Worm (Caenorhabditis elegans) whole organism, L3 larva: ENCODE data around the gene hlh-34.

ENCODE experiments used
- R02D3.7 ChIP-seq: fragments of 150-350 bp; optimal IDR thresholded peaks from 2 replicates; lab custom pipeline; 2014; ENCODE audit warnings: missing biosample characterization, missing genetic modification characterization
- ZK546.5 ChIP-seq: sonication (generic microtip); optimal IDR thresholded peaks from 2 replicates; lab custom pipeline; 2017; ENCODE audit warnings: missing biosample characterization, missing genetic modification characterization
- aly-2 ChIP-seq: fragments of 150-350 bp; optimal IDR thresholded peaks from 2 replicates; lab custom pipeline; 2014; ENCODE audit warnings: missing biosample characterization, missing genetic modification characterization
- ama-1 ChIP-seq: fragments of 150-350 bp; optimal IDR thresholded peaks from 2 replicates; lab custom pipeline; 2018
- ceh-16 ChIP-seq: sonication (generic microtip); optimal IDR thresholded peaks from 2 replicates; lab custom pipeline; 2017; ENCODE audit warnings: missing biosample characterization, missing genetic modification characterization
- ceh-28 ChIP-seq: fragments of 150-350 bp; optimal IDR thresholded peaks from 2 replicates; lab custom pipeline; 2014; ENCODE audit warnings: missing biosample characterization, missing genetic modification reagents, missing genetic modification characterization
- ceh-82 ChIP-seq: fragments of 150-350 bp; optimal IDR thresholded peaks from 2 replicates; lab custom pipeline; 2014; ENCODE audit warnings: missing biosample characterization, missing genetic modification characterization
- ceh-9 ChIP-seq: sonication (generic microtip); optimal IDR thresholded peaks from 2 replicates; lab custom pipeline; 2018; ENCODE audit warnings: missing biosample characterization, missing genetic modification characterization
- daf-12 ChIP-seq: fragments of 150-350 bp; optimal IDR thresholded peaks from 2 replicates; lab custom pipeline; 2014; ENCODE audit warnings: missing biosample characterization, missing genetic modification reagents, missing genetic modification characterization
- egl-5 ChIP-seq: fragments of 150-350 bp; optimal IDR thresholded peaks from 2 replicates; lab custom pipeline; 2017; ENCODE audit warnings: missing biosample characterization, missing genetic modification reagents, missing genetic modification characterization, inconsistent platforms
- elt-1 ChIP-seq: fragments of 150-350 bp; optimal IDR thresholded peaks from 2 replicates; lab custom pipeline; 2014; ENCODE audit warnings: missing biosample characterization, missing genetic modification characterization
- elt-2 ChIP-seq: sonication (generic microtip); optimal IDR thresholded peaks from 2 replicates; lab custom pipeline; 2016; ENCODE audit warnings: missing genetic modification reagents, mild to moderate bottlenecking, missing genetic modification characterization, missing compliant biosample characterization
- elt-3 ChIP-seq, 3 experiments: fragments of 150-350 bp in 1 of 3; sonication (generic microtip) in 2 of 3; optimal IDR thresholded peaks; 2 replicates in 2 of 3; 4 replicates in 1 of 3; lab custom pipeline; 2014 to 2017; ENCODE audit warnings: missing biosample characterization in 3 of 3, missing genetic modification characterization in 3 of 3
- eor-1 ChIP-seq, 2 experiments: fragments of 150-350 bp; optimal IDR thresholded peaks; 2 replicates each; lab custom pipeline; 2014 to 2018; ENCODE audit warnings: missing biosample characterization in 2 of 2, missing genetic modification characterization in 2 of 2
- fkh-10 ChIP-seq: sonication (generic microtip); optimal IDR thresholded peaks from 2 replicates; lab custom pipeline; 2017; ENCODE audit warnings: missing biosample characterization, missing genetic modification reagents, missing genetic modification characterization
- fos-1 ChIP-seq: fragments of 150-350 bp; optimal IDR thresholded peaks from 2 replicates; lab custom pipeline; 2014; ENCODE audit warnings: missing biosample characterization, missing genetic modification characterization
- jun-1 ChIP-seq: fragments of 150-350 bp; optimal IDR thresholded peaks from 2 replicates; lab custom pipeline; 2014; ENCODE audit warnings: missing biosample characterization, missing genetic modification reagents, missing genetic modification characterization
- lin-15B ChIP-seq: fragments of 150-350 bp; optimal IDR thresholded peaks from 2 replicates; lab custom pipeline; 2014; ENCODE audit warnings: missing biosample characterization, missing genetic modification characterization
- lin-39 ChIP-seq: fragments of 150-350 bp; optimal IDR thresholded peaks from 2 replicates; lab custom pipeline; 2018; ENCODE audit warnings: missing biosample characterization, missing genetic modification reagents, missing genetic modification characterization
- lsy-12 ChIP-seq: sonication (generic microtip); optimal IDR thresholded peaks from 2 replicates; lab custom pipeline; 2016; ENCODE audit warnings: mild to moderate bottlenecking, missing genetic modification characterization, missing compliant biosample characterization
- mdl-1 ChIP-seq: fragments of 150-350 bp; optimal IDR thresholded peaks from 2 replicates; lab custom pipeline; 2014; ENCODE audit warnings: missing biosample characterization, missing genetic modification characterization
- mml-1 ChIP-seq: fragments of 150-350 bp; sonication (generic microtip); optimal IDR thresholded peaks from 3 replicates; lab custom pipeline; 2014; ENCODE audit warnings: missing biosample characterization, missing genetic modification characterization
- nfya-1 ChIP-seq: sonication (generic microtip); optimal IDR thresholded peaks from 2 replicates; lab custom pipeline; 2017; ENCODE audit warnings: missing genetic modification characterization, mild to moderate bottlenecking, missing compliant biosample characterization, antibody characterized with exemption, moderate library complexity; ENCODE audit not compliant: insufficient read depth
- nhr-11 ChIP-seq: fragments of 150-350 bp; optimal IDR thresholded peaks from 2 replicates; lab custom pipeline; 2014; ENCODE audit warnings: missing biosample characterization, missing genetic modification characterization
- nhr-12 ChIP-seq: fragments of 150-350 bp; optimal IDR thresholded peaks from 2 replicates; lab custom pipeline; 2014; ENCODE audit warnings: missing biosample characterization, missing genetic modification characterization
- nhr-23 ChIP-seq: fragments of 150-350 bp; optimal IDR thresholded peaks from 2 replicates; lab custom pipeline; 2014; ENCODE audit warnings: missing biosample characterization, missing genetic modification reagents, missing genetic modification characterization
- nhr-237 ChIP-seq: fragments of 150-350 bp; optimal IDR thresholded peaks from 2 replicates; lab custom pipeline; 2014; ENCODE audit warnings: missing biosample characterization, missing genetic modification characterization
- nhr-25 ChIP-seq: sonication (generic microtip); optimal IDR thresholded peaks from 2 replicates; lab custom pipeline; 2017; ENCODE audit warnings: missing biosample characterization, missing genetic modification characterization
- nhr-28 ChIP-seq: fragments of 150-350 bp; optimal IDR thresholded peaks from 2 replicates; lab custom pipeline; 2014; ENCODE audit warnings: missing biosample characterization, missing genetic modification characterization
- nhr-43 ChIP-seq: sonication (generic microtip); optimal IDR thresholded peaks from 2 replicates; lab custom pipeline; 2016; ENCODE audit warnings: mild to moderate bottlenecking, missing genetic modification characterization, missing compliant biosample characterization; ENCODE audit not compliant: poor library complexity, severe bottlenecking
- nhr-77 ChIP-seq: fragments of 150-350 bp; optimal IDR thresholded peaks from 2 replicates; lab custom pipeline; 2014; ENCODE audit warnings: missing biosample characterization, missing genetic modification characterization
- pha-4 ChIP-seq: fragments of 150-350 bp; optimal IDR thresholded peaks from 2 replicates; lab custom pipeline; 2014; ENCODE audit warnings: missing biosample characterization, missing genetic modification reagents, missing genetic modification characterization
- pqm-1 ChIP-seq: fragments of 150-350 bp; optimal IDR thresholded peaks from 2 replicates; lab custom pipeline; 2017; ENCODE audit warnings: missing biosample characterization, missing genetic modification characterization, inconsistent platforms
- sea-2 ChIP-seq: fragments of 150-350 bp; sonication (generic microtip); optimal IDR thresholded peaks from 4 replicates; lab custom pipeline; 2014; ENCODE audit warnings: missing biosample characterization, missing genetic modification reagents, missing genetic modification characterization
- skn-1 ChIP-seq: fragments of 150-350 bp; optimal IDR thresholded peaks from 2 replicates; lab custom pipeline; 2014; ENCODE audit warnings: missing biosample characterization, missing genetic modification characterization
- snpc-4 ChIP-seq: fragments of 150-350 bp; optimal IDR thresholded peaks from 2 replicates; lab custom pipeline; 2014; ENCODE audit warnings: missing biosample characterization, missing genetic modification characterization
- tbx-2 ChIP-seq: sonication (generic microtip); optimal IDR thresholded peaks from 2 replicates; lab custom pipeline; 2016; ENCODE audit warnings: mild to moderate bottlenecking, missing genetic modification characterization, missing compliant biosample characterization
- unc-39 ChIP-seq: sonication (generic microtip); optimal IDR thresholded peaks from 4 replicates; lab custom pipeline; 2017; ENCODE audit warnings: missing biosample characterization, missing genetic modification characterization
- unc-62 ChIP-seq: fragments of 150-350 bp; sonication (generic microtip); optimal IDR thresholded peaks from 4 replicates; lab custom pipeline; 2014; ENCODE audit warnings: missing biosample characterization, missing genetic modification reagents, missing genetic modification characterization
- zag-1 ChIP-seq: fragments of 150-350 bp; optimal IDR thresholded peaks from 2 replicates; lab custom pipeline; 2014; ENCODE audit warnings: missing biosample characterization, missing genetic modification characterization
- ztf-11 ChIP-seq: fragments of 150-350 bp; optimal IDR thresholded peaks from 2 replicates; lab custom pipeline; 2014; ENCODE audit warnings: missing biosample characterization, missing genetic modification characterization
- ztf-4 ChIP-seq: fragments of 150-350 bp; optimal IDR thresholded peaks from 2 replicates; lab custom pipeline; 2014; ENCODE audit warnings: missing biosample characterization, missing genetic modification characterization

Gene hlh-34

DNA sequence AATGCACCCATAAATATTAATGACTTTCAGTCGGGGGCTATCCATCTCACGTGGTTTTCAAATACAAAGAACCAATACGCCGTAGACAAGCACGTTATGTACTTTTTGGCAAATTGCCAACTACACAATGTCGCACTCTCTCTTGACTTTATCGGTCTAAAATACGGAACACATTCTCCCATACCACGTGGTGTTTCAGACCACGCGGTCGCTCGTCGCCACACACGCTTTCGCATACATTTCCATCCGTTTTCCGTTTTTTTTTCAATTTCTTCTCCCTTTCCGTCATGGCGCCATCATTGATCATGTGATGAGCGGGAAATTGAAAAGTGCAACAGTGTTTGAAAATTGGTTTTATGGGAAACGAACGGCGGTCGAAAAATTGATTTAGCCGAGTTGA, 48.6 kb downstream of the hlh-34 start:
- peak; percentile 88 for TF ChIP-seq jun-1 (tag; lab: Kevin White, UChicago)
- peak; percentile 58 for TF ChIP-seq elt-1
- TF ChIP-seq nhr-23, result peak; percentile 95
- peak; percentile 10 for TF ChIP-seq R02D3.7 (tag; lab: Kevin White, UChicago)
- peak; percentile 59 for TF ChIP-seq lin-15B (tag; lab: Kevin White, UChicago)
- peak; percentile 59 for TF ChIP-seq snpc-4 (tag; lab: Kevin White, UChicago)
- TF ChIP-seq nfya-1 (tag; lab: Kevin White, UChicago), result peak; percentile 67
- peak; percentile 95 for TF ChIP-seq nhr-25 (tag; lab: Kevin White, UChicago)
- peak; percentile 45 for TF ChIP-seq ama-1 (lab: Kevin White, UChicago)
- peak; percentile 86 for TF ChIP-seq tbx-2 (tag; lab: Kevin White, UChicago)
- no peak for TF ChIP-seq nhr-11 (tag; lab: Kevin White, UChicago)
- TF ChIP-seq ceh-9 (tag; lab: Kevin White, UChicago), result no peak
- TF ChIP-seq elt-3 (tag; optimal IDR thresholded peaks at IDR 0.05; lab: Kevin White, UChicago), result peak in 1 of 3 experiments; percentile 67
- TF ChIP-seq nhr-43 (tag; lab: Kevin White, UChicago), result peak; percentile 98
- peak; percentile 75 for TF ChIP-seq pqm-1 (tag; lab: Kevin White, UChicago)
- TF ChIP-seq pha-4 (tag; lab: Kevin White, UChicago), result peak; percentile 86
- TF ChIP-seq egl-5 (tag; lab: Kevin White, UChicago), result peak; percentile 87
- TF ChIP-seq elt-2 (tag; lab: Kevin White, UChicago), result peak; percentile 96
- peak; percentile 33 for TF ChIP-seq ztf-4
- TF ChIP-seq lsy-12, result peak; percentile 89
- peak; percentile 94 for TF ChIP-seq mdl-1 (tag; lab: Kevin White, UChicago)
- no peak for TF ChIP-seq unc-39 (tag; lab: Kevin White, UChicago)
- TF ChIP-seq lin-39 (tag; lab: Kevin White, UChicago), result peak; percentile 6
- TF ChIP-seq ZK546.5, result no peak
- TF ChIP-seq daf-12 (tag; lab: Kevin White, UChicago), result no peak
- no peak for TF ChIP-seq ceh-28 (tag; lab: Kevin White, UChicago)

- no peak for TF ChIP-seq nhr-12 (tag; lab: Kevin White, UChicago)
- peak; percentile 36 for TF ChIP-seq nhr-43 (tag; lab: Kevin White, UChicago)
- peak; percentile 72 for TF ChIP-seq lin-39 (tag; lab: Kevin White, UChicago)
- peak; percentile 54 for TF ChIP-seq ama-1 (lab: Kevin White, UChicago)
- TF ChIP-seq skn-1 (tag; lab: Kevin White, UChicago), result no peak
These were observed 49.3 kb downstream of the hlh-34 start for ce11 chrV:13657841-13658338.

DNA sequence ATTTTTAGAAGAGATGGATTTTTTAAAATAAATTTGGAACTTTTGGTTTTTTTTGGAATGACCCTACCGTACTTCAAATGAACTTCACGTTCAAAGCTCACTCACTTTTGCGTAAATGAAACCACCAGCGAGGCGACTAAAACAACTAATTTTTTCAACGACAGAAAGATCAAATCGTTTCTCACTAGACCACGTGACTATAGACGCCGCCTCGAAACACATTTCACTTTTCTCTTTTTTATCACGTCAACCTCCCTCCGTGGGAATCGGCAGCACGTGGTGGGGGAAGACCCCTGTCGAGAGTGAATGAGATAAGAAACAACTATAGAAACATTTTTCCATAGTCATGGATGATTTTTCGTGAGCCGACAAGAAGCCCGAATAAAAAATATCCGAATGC, 49.9 kb downstream of the hlh-34 start:
- no peak for TF ChIP-seq R02D3.7 (tag; lab: Kevin White, UChicago)
- peak; percentile 87 for TF ChIP-seq pqm-1 (tag; lab: Kevin White, UChicago)
- TF ChIP-seq pha-4 (tag; lab: Kevin White, UChicago), result peak; percentile 68
- no peak for TF ChIP-seq nhr-11 (tag; lab: Kevin White, UChicago)
- no peak for TF ChIP-seq skn-1 (tag; lab: Kevin White, UChicago)
- peak; percentile 49 for TF ChIP-seq tbx-2 (tag; lab: Kevin White, UChicago)
- TF ChIP-seq zag-1 (tag; lab: Kevin White, UChicago), result no peak
- TF ChIP-seq nfya-1 (tag; lab: Kevin White, UChicago), result peak; percentile 73
- TF ChIP-seq snpc-4 (tag; lab: Kevin White, UChicago), result peak; percentile 48
- TF ChIP-seq nhr-28 (tag; lab: Kevin White, UChicago), result no peak
- no peak for TF ChIP-seq ceh-9 (tag; lab: Kevin White, UChicago)
- TF ChIP-seq nhr-237 (tag; lab: Kevin White, UChicago), result no peak
- TF ChIP-seq ceh-28 (tag; lab: Kevin White, UChicago), result no peak
- peak; percentile 91 for TF ChIP-seq nhr-25 (tag; lab: Kevin White, UChicago)
- no peak for TF ChIP-seq daf-12 (tag; lab: Kevin White, UChicago)
- TF ChIP-seq jun-1 (tag; lab: Kevin White, UChicago), result peak; percentile 68
- peak; percentile 92 for TF ChIP-seq elt-2 (tag; lab: Kevin White, UChicago)
- peak; percentile 73 for TF ChIP-seq elt-1
- peak; percentile 30 for TF ChIP-seq lin-39 (tag; lab: Kevin White, UChicago)
- TF ChIP-seq mdl-1 (tag; lab: Kevin White, UChicago), result peak; percentile 94
- TF ChIP-seq ceh-16 (tag; lab: Kevin White, UChicago), result no peak
- no peak for TF ChIP-seq lin-15B (tag; lab: Kevin White, UChicago)
- TF ChIP-seq ztf-11 (tag; lab: Kevin White, UChicago), result no peak
- TF ChIP-seq nhr-43 (tag; lab: Kevin White, UChicago), result peak; percentile 91
- peak; percentile 13 for TF ChIP-seq egl-5 (tag; lab: Kevin White, UChicago)
- TF ChIP-seq unc-39 (tag; lab: Kevin White, UChicago), result no peak
- TF ChIP-seq nhr-23, result peak; percentile 76
- peak; percentile 14 for TF ChIP-seq mml-1 (tag; lab: Kevin White, UChicago)
- TF ChIP-seq lsy-12, result peak; percentile 55
- TF ChIP-seq fos-1, result no peak
- TF ChIP-seq sea-2 (GFP tag; lab: Kevin White, UChicago), result no peak
- TF ChIP-seq nhr-12 (tag; lab: Kevin White, UChicago), result no peak
- peak; percentile 84 for TF ChIP-seq ama-1 (lab: Kevin White, UChicago)
- no peak for TF ChIP-seq fkh-10
- TF ChIP-seq ceh-82 (tag; lab: Kevin White, UChicago), result no peak
- TF ChIP-seq unc-62 (GFP tag; lab: Kevin White, UChicago), result no peak
- peak; percentile 54 for TF ChIP-seq ztf-4
- no peak for TF ChIP-seq aly-2 (tag; lab: Kevin White, UChicago)
- TF ChIP-seq elt-3 (tag; optimal IDR thresholded peaks at IDR 0.05; lab: Kevin White, UChicago), result no peak
- TF ChIP-seq nhr-77 (tag; lab: Kevin White, UChicago), result no peak
- TF ChIP-seq eor-1 (tag; optimal IDR thresholded peaks at IDR 0.05; lab: Kevin White, UChicago), result no peak
